Worm (Caenorhabditis elegans) whole organism, L4 larva: ENCODE data around the gene srlf-20.

Experiments used
- F26F4.8 ChIP-seq: fragments of 200-800 bp; sonication (Bioruptor generic); conservative IDR thresholded peaks from 2 replicates; pipeline ENCODE4 v1.3.6; 2022; ENCODE audit warnings: missing genetic modification characterization, missing compliant biosample characterization
- F37D6.2 ChIP-seq: sonication (generic microtip); optimal IDR thresholded peaks from 2 replicates; lab custom pipeline; 2016; ENCODE audit warnings: mild to moderate bottlenecking, missing genetic modification characterization, missing compliant biosample characterization
- Y105C5A.15 ChIP-seq: fragments of 200-800 bp; sonication (Bioruptor generic); IDR thresholded peaks from 2 replicates; pipeline ENCODE4 v1.3.6; 2022; ENCODE audit warnings: missing genetic modification characterization, missing compliant biosample characterization
- Y75B8A.6 ChIP-seq: fragments of 200-800 bp; sonication (Bioruptor generic); IDR thresholded peaks from 2 replicates; pipeline ENCODE4 v1.3.6; 2022; ENCODE audit warnings: missing genetic modification reagents, missing genetic modification characterization, missing compliant biosample characterization
- ZK546.5 ChIP-seq, 2 experiments: sonication (generic microtip); optimal IDR thresholded peaks; 2 replicates each; lab custom pipeline; 2017; ENCODE audit warnings: missing biosample characterization in 2 of 2, missing genetic modification characterization in 2 of 2
- aha-1 ChIP-seq: fragments of 150-350 bp; peaks from one replicate; lab custom pipeline; 2014; ENCODE audit warnings: missing biosample characterization, missing genetic modification characterization
- aly-2 ChIP-seq: sonication (generic microtip); optimal IDR thresholded peaks from 2 replicates; lab custom pipeline; 2018; ENCODE audit warnings: missing biosample characterization, missing genetic modification characterization
- attf-4 ChIP-seq: sonication (generic microtip); optimal IDR thresholded peaks from 3 replicates; lab custom pipeline; 2017; ENCODE audit warnings: missing biosample characterization, missing genetic modification characterization
- ceh-20 ChIP-seq: fragments of 200-800 bp; sonication (Bioruptor generic); IDR thresholded peaks from 2 replicates; pipeline ENCODE4 v1.3.6; 2022; ENCODE audit warnings: missing genetic modification reagents, missing genetic modification characterization, missing compliant biosample characterization
- ceh-82 ChIP-seq: sonication (generic microtip); optimal IDR thresholded peaks from 2 replicates; lab custom pipeline; 2017; ENCODE audit warnings: missing biosample characterization, missing genetic modification characterization
- daf-12 ChIP-seq: fragments of 150-350 bp; optimal IDR thresholded peaks from 2 replicates; lab custom pipeline; 2014; ENCODE audit warnings: missing biosample characterization, missing genetic modification reagents, missing genetic modification characterization
- daf-16 ChIP-seq, 3 experiments: sonication (generic microtip); optimal IDR thresholded peaks; 2 replicates each; lab custom pipeline; 2016 to 2017; ENCODE audit warnings: missing genetic modification characterization in 3 of 3, missing genetic modification reagents in 3 of 3, mild to moderate bottlenecking in 2 of 3, missing compliant biosample characterization in 2 of 3, missing biosample characterization in 1 of 3, moderate library complexity in 1 of 3
- daf-19 ChIP-seq: fragments of 200-800 bp; sonication (Bioruptor generic); conservative IDR thresholded peaks from 2 replicates; pipeline ENCODE4 v1.3.6; 2022; ENCODE audit warnings: missing genetic modification characterization, missing compliant biosample characterization
- dmd-6 ChIP-seq: fragments of 200-800 bp; sonication (Bioruptor generic); IDR thresholded peaks from 2 replicates; pipeline ENCODE4 v1.3.6; 2022; ENCODE audit warnings: missing genetic modification reagents, missing genetic modification characterization, missing compliant biosample characterization
- dmd-8 ChIP-seq: fragments of 200-800 bp; sonication (Bioruptor generic); IDR thresholded peaks from 2 replicates; pipeline ENCODE4 v1.3.6; 2022; ENCODE audit warnings: missing genetic modification characterization, missing compliant biosample characterization
- dpl-1 ChIP-seq: fragments of 150-350 bp; optimal IDR thresholded peaks from 2 replicates; lab custom pipeline; 2014; ENCODE audit warnings: missing biosample characterization, missing genetic modification reagents, missing genetic modification characterization
- duxl-1 ChIP-seq: sonication (generic microtip); optimal IDR thresholded peaks from 2 replicates; lab custom pipeline; 2016; ENCODE audit warnings: mild to moderate bottlenecking, missing genetic modification characterization, moderate library complexity, missing compliant biosample characterization; ENCODE audit not compliant: poor library complexity
- fos-1 ChIP-seq: fragments of 150-350 bp; optimal IDR thresholded peaks from 2 replicates; lab custom pipeline; 2014; ENCODE audit warnings: missing biosample characterization, missing genetic modification characterization
- hlh-11 ChIP-seq: fragments of 200-800 bp; sonication (Bioruptor generic); optimal IDR thresholded peaks from 2 replicates; lab custom pipeline; 2018; ENCODE audit warnings: mild to moderate bottlenecking, missing genetic modification characterization, missing compliant biosample characterization
- hmg-1.1 ChIP-seq: fragments of 200-800 bp; sonication (Bioruptor generic); IDR thresholded peaks from 2 replicates; pipeline ENCODE4 v1.3.6; 2022; ENCODE audit warnings: missing genetic modification reagents, missing genetic modification characterization, missing compliant biosample characterization
- lin-15B ChIP-seq: fragments of 150-350 bp; sonication (generic microtip); optimal IDR thresholded peaks from 3 replicates; lab custom pipeline; 2014; ENCODE audit warnings: missing biosample characterization, missing genetic modification characterization
- lin-29 ChIP-seq: fragments of 200-800 bp; sonication (Bioruptor generic); IDR thresholded peaks from 2 replicates; pipeline ENCODE4 v1.3.6; 2022; ENCODE audit warnings: missing genetic modification reagents, missing genetic modification characterization, missing compliant biosample characterization
- lin-38 ChIP-seq: fragments of 200-800 bp; sonication (Bioruptor generic); IDR thresholded peaks from 2 replicates; pipeline ENCODE4 v1.3.6; 2022; ENCODE audit warnings: missing genetic modification reagents, missing genetic modification characterization, missing compliant biosample characterization
- lir-3 ChIP-seq: sonication (generic microtip); optimal IDR thresholded peaks from 2 replicates; lab custom pipeline; 2016; ENCODE audit warnings: mild to moderate bottlenecking, missing genetic modification characterization, missing compliant biosample characterization
- lsy-2 ChIP-seq, 2 experiments: fragments of 150-350 bp in 1 of 2; sonication (generic microtip) in 1 of 2; optimal IDR thresholded peaks; 2 replicates each; lab custom pipeline; 2014 to 2017; ENCODE audit warnings: missing biosample characterization in 2 of 2, missing genetic modification characterization in 2 of 2
- mes-2 ChIP-seq: sonication (generic microtip); optimal IDR thresholded peaks from 2 replicates; lab custom pipeline; 2016; ENCODE audit warnings: missing genotype, mild to moderate bottlenecking, missing genetic modification characterization, missing compliant biosample characterization; ENCODE audit not compliant: poor library complexity, severe bottlenecking
- nhr-102 ChIP-seq: sonication (generic microtip); optimal IDR thresholded peaks from 2 replicates; lab custom pipeline; 2016; ENCODE audit warnings: mild to moderate bottlenecking, missing genetic modification characterization, moderate library complexity, missing compliant biosample characterization
- nhr-11 ChIP-seq: fragments of 150-350 bp; optimal IDR thresholded peaks from 2 replicates; lab custom pipeline; 2014; ENCODE audit warnings: missing biosample characterization, missing genetic modification characterization
- nhr-111 ChIP-seq: fragments of 200-800 bp; sonication (Bioruptor generic); optimal IDR thresholded peaks from 2 replicates; lab custom pipeline; 2018; ENCODE audit warnings: mild to moderate bottlenecking, missing genetic modification characterization, missing compliant biosample characterization
- nhr-237 ChIP-seq: sonication (generic microtip); optimal IDR thresholded peaks from 2 replicates; lab custom pipeline; 2017; ENCODE audit warnings: missing biosample characterization, missing genetic modification characterization
- nhr-41 ChIP-seq: fragments of 200-800 bp; sonication (Bioruptor generic); IDR thresholded peaks from 2 replicates; pipeline ENCODE4 v1.3.6; 2022; ENCODE audit warnings: missing genetic modification reagents, missing genetic modification characterization, missing compliant biosample characterization
- nhr-42 ChIP-seq: fragments of 200-800 bp; sonication (Bioruptor generic); IDR thresholded peaks from 2 replicates; pipeline ENCODE4 v1.3.6; 2022; ENCODE audit warnings: missing genetic modification characterization, missing compliant biosample characterization
- nhr-6 ChIP-seq: fragments of 150-350 bp; optimal IDR thresholded peaks from 2 replicates; lab custom pipeline; 2014; ENCODE audit warnings: missing biosample characterization, missing genetic modification characterization
- nhr-77 ChIP-seq: fragments of 150-350 bp; optimal IDR thresholded peaks from 2 replicates; lab custom pipeline; 2014; ENCODE audit warnings: missing biosample characterization, missing genetic modification characterization
- pqm-1 ChIP-seq: sonication (generic microtip); optimal IDR thresholded peaks from 2 replicates; lab custom pipeline; 2017; ENCODE audit warnings: missing biosample characterization, missing genetic modification characterization
- snpc-1.2 ChIP-seq: fragments of 200-800 bp; sonication (Bioruptor generic); IDR thresholded peaks from 2 replicates; pipeline ENCODE4 v1.3.6; 2022; ENCODE audit warnings: missing genetic modification reagents, missing genetic modification characterization, missing compliant biosample characterization
- tag-97 ChIP-seq: fragments of 200-800 bp; sonication (Bioruptor generic); IDR thresholded peaks from 2 replicates; pipeline ENCODE4 v1.3.6; 2022; ENCODE audit warnings: missing genetic modification characterization, missing compliant biosample characterization
- tra-1 ChIP-seq: fragments of 200-800 bp; sonication (Bioruptor generic); IDR thresholded peaks from 2 replicates; pipeline ENCODE4 v1.3.6; 2022; ENCODE audit warnings: missing genetic modification reagents, missing genetic modification characterization, missing compliant biosample characterization
- unc-39 ChIP-seq: sonication (generic microtip); optimal IDR thresholded peaks from 2 replicates; lab custom pipeline; 2017; ENCODE audit warnings: missing biosample characterization, missing genetic modification characterization
- unc-62 ChIP-seq, 3 experiments: fragments of 150-350 bp in 1 of 3; sonication (generic microtip); optimal IDR thresholded peaks in 2 of 3; peaks in 1 of 3; 1 replicate in 1 of 3; 2 replicates in 2 of 3; lab custom pipeline; 2014 to 2017; ENCODE audit warnings: missing biosample characterization in 3 of 3, missing genetic modification characterization in 3 of 3, missing genetic modification reagents in 3 of 3, missing genotype in 1 of 3
- zag-1 ChIP-seq: fragments of 150-350 bp; optimal IDR thresholded peaks from 2 replicates; lab custom pipeline; 2014; ENCODE audit warnings: missing biosample characterization, missing genetic modification characterization
- zfp-2 ChIP-seq: sonication (generic microtip); optimal IDR thresholded peaks from 2 replicates; lab custom pipeline; 2016; ENCODE audit warnings: mild to moderate bottlenecking, missing genetic modification characterization, missing compliant biosample characterization
- zfp-3 ChIP-seq: fragments of 200-800 bp; sonication (Bioruptor generic); conservative IDR thresholded peaks from 2 replicates; pipeline ENCODE4 v1.3.6; 2022; ENCODE audit warnings: missing genetic modification reagents, missing genetic modification characterization, missing compliant biosample characterization
- zip-11 ChIP-seq: fragments of 200-800 bp; sonication (Bioruptor generic); IDR thresholded peaks from 2 replicates; pipeline ENCODE4 v1.3.6; 2022; ENCODE audit warnings: missing genetic modification characterization, missing compliant biosample characterization

Gene srlf-20

ce11 chrV:904232-904983 is 10.6 kb downstream of the srlf-20 start, which contains the start of gene trm-2A (continued):
- TF ChIP-seq lin-29 (GFP tag; lab: Robert Waterston, UW) (no peak), aha-1 (tag; lab: Kevin White, UChicago) (peak; percentile 89), fos-1 (no peak), nhr-77 (tag; lab: Kevin White, UChicago) (peak; percentile 44), aly-2 (no peak), nhr-6 (tag; lab: Kevin White, UChicago) (peak; percentile 12), hmg-1.1 (GFP tag; lab: Robert Waterston, UW) (peak; percentile 65), zag-1 (tag; lab: Kevin White, UChicago) (no peak), Y105C5A.15 (no peak), unc-62 (GFP tag; optimal IDR thresholded peaks at IDR 0.05 in 1 of 2; lab: Kevin White, UChicago) (no peak), unc-62 (tag; optimal IDR thresholded peaks at IDR 0.05; lab: Kevin White, UChicago) (no peak), daf-16 (GFP tag; optimal IDR thresholded peaks at IDR 0.05; lab: Kevin White, UChicago) (no peak), daf-16 (tag; optimal IDR thresholded peaks at IDR 0.05; lab: Kevin White, UChicago) (peak; percentile 43), mes-2 (tag; lab: Kevin White, UChicago) (peak; percentile 93), duxl-1 (peak; percentile 49), pqm-1 (tag; lab: Kevin White, UChicago) (no peak), ZK546.5 (tag; optimal IDR thresholded peaks at IDR 0.05; lab: Kevin White, UChicago) (no peak), lir-3 (no peak), snpc-1.2 (no peak), nhr-41 (GFP tag; lab: Robert Waterston, UW) (no peak), unc-39 (tag; lab: Kevin White, UChicago) (no peak), lsy-2 (tag; optimal IDR thresholded peaks at IDR 0.05; lab: Kevin White, UChicago) (peak in 1 of 2 experiments; percentile 87), dpl-1 (GFP tag; lab: Kevin White, UChicago) (peak; percentile 95), ceh-82 (tag; lab: Kevin White, UChicago) (no peak), F37D6.2 (no peak), ceh-20 (GFP tag; lab: Robert Waterston, UW) (no peak), dmd-8 (GFP tag; lab: Robert Waterston, UW) (0 out of 2 replicates have a peak, but pooled peaks have one; percentile 37), tag-97 (GFP tag; lab: Robert Waterston, UW) (no peak), daf-19 (GFP tag; lab: Robert Waterston, UW) (no peak), attf-4 (no peak), hlh-11 (peak; percentile 52), Y75B8A.6 (GFP tag; lab: Robert Waterston, UW) (no peak), nhr-102 (tag; lab: Kevin White, UChicago) (peak; percentile 6), lin-15B (tag; lab: Kevin White, UChicago) (no peak), F26F4.8 (GFP tag; lab: Robert Waterston, UW) (no peak), daf-12 (no peak), zfp-2 (no peak), nhr-11 (peak; percentile 27), nhr-111 (GFP tag; lab: Kevin White, UChicago) (no peak), zfp-3 (GFP tag; lab: Robert Waterston, UW) (no peak), tra-1 (GFP tag; lab: Robert Waterston, UW) (no peak), lin-38 (peak; percentile 98), nhr-42 (GFP tag; lab: Robert Waterston, UW) (no peak), dmd-6 (GFP tag; lab: Robert Waterston, UW) (peak; percentile 43; the same call in 1 of the 2 replicates), zip-11 (GFP tag; lab: Robert Waterston, UW) (no peak), nhr-237 (tag; lab: Kevin White, UChicago) (no peak)
